Worm (Caenorhabditis elegans): ENCODE measurements around the gene oatr-1.

DNA sequence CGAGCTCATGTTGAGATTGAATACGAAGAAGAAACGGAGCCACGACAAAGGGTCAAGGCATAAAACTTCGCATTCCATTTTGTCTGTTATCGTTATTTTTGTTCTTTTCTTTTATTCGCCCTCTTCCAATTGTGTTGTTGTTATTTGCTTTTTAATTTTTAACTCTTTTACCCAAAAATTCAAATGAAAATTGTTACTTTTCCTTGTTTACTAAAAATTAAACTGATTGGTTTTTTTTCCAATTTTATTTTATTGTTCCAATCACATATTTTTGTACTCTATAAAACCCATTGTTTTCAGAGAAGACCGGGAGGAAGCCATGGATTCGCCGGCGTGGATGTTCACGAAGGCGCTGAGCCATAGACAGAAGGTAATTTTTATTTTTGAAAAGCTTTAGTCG, 15.5 kb downstream of the oatr-1 start, which contains the start of gene C16A3.5:
- TF ChIP-seq aly-1 (tag; optimal IDR thresholded peaks at IDR 0.05) (no peak), ceh-36 (tag; optimal IDR thresholded peaks at IDR 0.05) (no peak), hnd-1 (tag; optimal IDR thresholded peaks at IDR 0.05) (no peak)

Measured in whole organism, early embryonic.